Worm (Caenorhabditis elegans): ENCODE results near the gene W03C9.2.
A peak's percentile ranks its signal among the peaks of the same experiment; 100 is the strongest.

The W03C9.2 gene

DNA sequence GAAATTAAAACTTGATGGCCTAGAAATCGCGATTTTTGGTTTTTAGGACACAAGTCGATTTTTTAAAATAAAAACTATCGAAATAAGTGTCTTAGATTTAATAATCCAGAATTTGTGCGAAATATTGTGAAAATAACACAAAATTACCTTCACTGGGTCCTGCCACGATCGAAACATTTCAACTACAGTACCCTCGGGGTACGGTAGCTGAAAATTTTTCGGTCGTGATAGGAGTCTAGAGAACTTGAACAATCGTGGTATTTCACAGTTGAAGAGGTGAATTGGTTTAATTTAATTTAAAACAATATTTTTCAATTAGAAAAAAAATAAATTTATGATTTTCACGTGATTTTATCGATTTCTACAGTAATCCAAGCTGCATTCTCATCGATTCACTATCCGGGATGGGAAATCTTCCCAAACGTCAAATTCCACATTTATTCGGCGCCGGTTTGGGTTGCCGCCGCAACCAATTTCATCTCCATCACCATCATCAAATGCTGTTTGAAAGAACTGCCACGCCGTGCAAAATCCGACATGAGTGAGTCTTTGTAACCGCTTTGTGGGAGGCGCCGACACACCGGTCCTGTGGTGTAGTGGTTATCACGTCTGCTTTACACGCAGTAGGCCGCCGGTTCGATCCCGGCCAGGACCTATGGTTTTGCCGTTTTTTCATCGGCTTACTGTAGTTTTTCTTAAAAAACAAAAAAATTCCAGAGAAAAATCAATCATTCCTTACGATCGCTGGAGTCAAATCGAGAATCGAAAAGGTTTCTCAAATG lies 3.2 kb upstream of the W03C9.2 start (continued):
- TF ChIP-seq pag-3 (tag; optimal IDR thresholded peaks at IDR 0.05; ENCODE audit: borderline replicate concordance): no peak
- no peak for TF ChIP-seq fax-1 (tag; optimal IDR thresholded peaks at IDR 0.05)
- peak; percentile 63 for TF ChIP-seq ref-2 (tag; optimal IDR thresholded peaks at IDR 0.05)
- TF ChIP-seq lim-6 (tag; optimal IDR thresholded peaks at IDR 0.05): no peak
- TF ChIP-seq pros-1 (tag; optimal IDR thresholded peaks at IDR 0.05): no peak
- TF ChIP-seq hlh-15 (tag; optimal IDR thresholded peaks at IDR 0.05): peak; percentile 8
- TF ChIP-seq hlh-8 (tag; optimal IDR thresholded peaks at IDR 0.05): no peak
- no peak for TF ChIP-seq pha-4 (tag; optimal IDR thresholded peaks at IDR 0.05)
- TF ChIP-seq ceh-31 (tag; optimal IDR thresholded peaks at IDR 0.05): peak; percentile 23
- peak; percentile 23 for TF ChIP-seq pha-2 (tag; optimal IDR thresholded peaks at IDR 0.05)
- TF ChIP-seq unc-3 (GFP tag; conservative IDR thresholded peaks at IDR 0.05): peak; percentile 48; the same call in 1 of the 2 replicates
- TF ChIP-seq unc-3 (tag; optimal IDR thresholded peaks at IDR 0.05): no peak
- TF ChIP-seq C08G9.2 (tag; optimal IDR thresholded peaks at IDR 0.05): peak; percentile 3
- TF ChIP-seq hlh-30 (tag; optimal IDR thresholded peaks at IDR 0.05; ENCODE audit: insufficient read depth): no peak
- TF ChIP-seq ceh-48 (tag; optimal IDR thresholded peaks at IDR 0.05): peak; percentile 40
- peak; percentile 11 for TF ChIP-seq ceh-34 (tag; optimal IDR thresholded peaks at IDR 0.05)
- TF ChIP-seq zip-5 (tag; optimal IDR thresholded peaks at IDR 0.05): peak; percentile 2
- no peak for TF ChIP-seq tbx-7 (tag; optimal IDR thresholded peaks at IDR 0.05)
- peak; percentile 19 for TF ChIP-seq ceh-2 (tag; optimal IDR thresholded peaks at IDR 0.05)
- no peak for TF ChIP-seq npax-4 (tag; optimal IDR thresholded peaks at IDR 0.05)
- TF ChIP-seq ceh-18 (tag; optimal IDR thresholded peaks at IDR 0.05): peak; percentile 44
- TF ChIP-seq ama-1 (optimal IDR thresholded peaks at IDR 0.05): no peak
- no peak for TF ChIP-seq ahr-1 (tag; optimal IDR thresholded peaks at IDR 0.05)
- peak; percentile 39 for TF ChIP-seq unc-86 (tag; optimal IDR thresholded peaks at IDR 0.05)
- TF ChIP-seq unc-42 (tag; optimal IDR thresholded peaks at IDR 0.05): peak; percentile 1
- TF ChIP-seq pqm-1 (tag; optimal IDR thresholded peaks at IDR 0.05): no peak
- peak; percentile 53 for TF ChIP-seq gmeb-2 (tag; optimal IDR thresholded peaks at IDR 0.05)
- no peak for TF ChIP-seq ceh-24 (tag; optimal IDR thresholded peaks at IDR 0.05)
- TF ChIP-seq T23F11.4 (GFP tag; optimal IDR thresholded peaks at IDR 0.05): peak; percentile 34
- TF ChIP-seq unc-55 (GFP tag; optimal IDR thresholded peaks at IDR 0.05): no peak
- peak; percentile 66 for TF ChIP-seq sox-4 (tag; optimal IDR thresholded peaks at IDR 0.05)
- no peak for TF ChIP-seq nhr-11 (tag; optimal IDR thresholded peaks at IDR 0.05)
- TF ChIP-seq fkh-10 (GFP tag; optimal IDR thresholded peaks at IDR 0.05): no peak
- peak; percentile 42 for TF ChIP-seq C38D4.7 (GFP tag; optimal IDR thresholded peaks at IDR 0.05)
- no peak for TF ChIP-seq dve-1 (tag; optimal IDR thresholded peaks at IDR 0.05)
- TF ChIP-seq Y22D7AL.16 (tag; optimal IDR thresholded peaks at IDR 0.05): peak; percentile 3
- peak; percentile 5; the same call in 1 of the 2 replicates for TF ChIP-seq sox-2 (GFP tag; IDR thresholded peaks at IDR 0.05)

ce11 chrII:11960596-11961217 lies 1.5 kb upstream of the W03C9.2 start:
- TF ChIP-seq T23F11.4 (GFP tag; optimal IDR thresholded peaks at IDR 0.05): peak; percentile 100
- TF ChIP-seq eyg-1 (tag; optimal IDR thresholded peaks at IDR 0.05): peak; percentile 99
- peak; percentile 100 for TF ChIP-seq gmeb-2 (tag; optimal IDR thresholded peaks at IDR 0.05)
- TF ChIP-seq ets-4 (tag; optimal IDR thresholded peaks at IDR 0.05): peak; percentile 93
- peak; percentile 100 for TF ChIP-seq ceh-14 (tag; optimal IDR thresholded peaks at IDR 0.05)
- TF ChIP-seq ceh-2 (tag; optimal IDR thresholded peaks at IDR 0.05): peak; percentile 99
- TF ChIP-seq npax-4 (tag; optimal IDR thresholded peaks at IDR 0.05): peak; percentile 98
- TF ChIP-seq pat-9 (tag; optimal IDR thresholded peaks at IDR 0.05): peak; percentile 100
- peak; percentile 99 for TF ChIP-seq ceh-9 (tag; optimal IDR thresholded peaks at IDR 0.05)
- peak; percentile 87 for TF ChIP-seq tbx-7 (tag; optimal IDR thresholded peaks at IDR 0.05)
- TF ChIP-seq ref-2 (tag; optimal IDR thresholded peaks at IDR 0.05): peak; percentile 99
- peak; percentile 100 for TF ChIP-seq ceh-45 (GFP tag; IDR thresholded peaks at IDR 0.05)
- peak; percentile 100 for TF ChIP-seq ceh-24 (tag; optimal IDR thresholded peaks at IDR 0.05)
- TF ChIP-seq ceh-30 (tag; optimal IDR thresholded peaks at IDR 0.05): peak; percentile 88
- TF ChIP-seq K02D7.2 (tag; optimal IDR thresholded peaks at IDR 0.05): peak; percentile 100
- TF ChIP-seq F13H6.1 (tag; optimal IDR thresholded peaks at IDR 0.05): peak; percentile 99
- peak; percentile 95 for TF ChIP-seq sdc-2 (tag; optimal IDR thresholded peaks at IDR 0.05)
- peak; percentile 99 for TF ChIP-seq hlh-15 (tag; optimal IDR thresholded peaks at IDR 0.05)
- peak; percentile 99 for TF ChIP-seq pqm-1 (tag; optimal IDR thresholded peaks at IDR 0.05)
- peak; percentile 86 for TF ChIP-seq pros-1 (tag; optimal IDR thresholded peaks at IDR 0.05)
- peak; percentile 99 for TF ChIP-seq ahr-1 (tag; optimal IDR thresholded peaks at IDR 0.05)
- peak; percentile 98 for TF ChIP-seq pha-2 (tag; optimal IDR thresholded peaks at IDR 0.05)
- peak; percentile 100 for TF ChIP-seq unc-3 (GFP tag; conservative IDR thresholded peaks at IDR 0.05)
- TF ChIP-seq unc-3 (tag; optimal IDR thresholded peaks at IDR 0.05): peak; percentile 99
- TF ChIP-seq hlh-8 (tag; optimal IDR thresholded peaks at IDR 0.05): peak; percentile 98
- peak; percentile 100 for TF ChIP-seq ceh-6 (GFP tag; optimal IDR thresholded peaks at IDR 0.05)
- TF ChIP-seq fkh-10 (GFP tag; optimal IDR thresholded peaks at IDR 0.05): peak; percentile 89
- TF ChIP-seq sox-4 (tag; optimal IDR thresholded peaks at IDR 0.05): peak; percentile 100
